Worm (Caenorhabditis elegans) whole organism, young adult: ENCODE data around the gene nrf-6.

Experiments
- B0035.1 ChIP-seq: sonication (generic microtip); optimal IDR thresholded peaks from 2 replicates; lab custom pipeline; 2016; ENCODE audit warnings: missing genetic modification characterization, mild to moderate bottlenecking, missing compliant biosample characterization, missing genotype, missing genetic modification reagents
- B0261.1 ChIP-seq: sonication (generic microtip); optimal IDR thresholded peaks from 2 replicates; lab custom pipeline; 2016; ENCODE audit warnings: mild to moderate bottlenecking, missing genetic modification characterization, moderate library complexity, missing compliant biosample characterization
- B0336.3 ChIP-seq: fragments of 200-800 bp; sonication (Bioruptor generic); IDR thresholded peaks from 2 replicates; pipeline ENCODE4 v1.3.6; 2022; ENCODE audit warnings: missing genetic modification characterization, missing compliant biosample characterization
- C17E4.6 ChIP-seq: fragments of 200-800 bp; sonication (Bioruptor generic); IDR thresholded peaks from 2 replicates; pipeline ENCODE4 v1.3.6; 2022; ENCODE audit warnings: missing genetic modification reagents, missing genetic modification characterization, missing compliant biosample characterization
- F10E7.11 ChIP-seq: sonication (generic microtip); optimal IDR thresholded peaks from 2 replicates; lab custom pipeline; 2017; ENCODE audit warnings: mild to moderate bottlenecking, missing genetic modification characterization, moderate library complexity, missing compliant biosample characterization
- F39B2.1 ChIP-seq: fragments of 200-800 bp; sonication (Bioruptor generic); IDR thresholded peaks from 2 replicates; pipeline ENCODE4 v1.3.6; 2022; ENCODE audit warnings: missing genetic modification reagents, missing genetic modification characterization, missing compliant biosample characterization
- F49E8.2 ChIP-seq: sonication (generic microtip); optimal IDR thresholded peaks from 3 replicates; lab custom pipeline; 2017; ENCODE audit warnings: missing genetic modification characterization, mild to moderate bottlenecking, missing compliant biosample characterization, antibody characterized with exemption, moderate library complexity; ENCODE audit not compliant: insufficient read depth
- F57A8.1 ChIP-seq: fragments of 200-800 bp; sonication (Bioruptor generic); optimal IDR thresholded peaks from 2 replicates; lab custom pipeline; 2018; ENCODE audit warnings: mild to moderate bottlenecking, missing genetic modification characterization, moderate library complexity, missing compliant biosample characterization
- K11D2.4 ChIP-seq: fragments of 200-800 bp; sonication (Bioruptor generic); IDR thresholded peaks from 2 replicates; pipeline ENCODE4 v1.3.6; 2022; ENCODE audit warnings: missing genetic modification reagents, missing genetic modification characterization, missing compliant biosample characterization
- K12H6.12 ChIP-seq: fragments of 200-800 bp; sonication (Bioruptor generic); optimal IDR thresholded peaks from 2 replicates; lab custom pipeline; 2018; ENCODE audit warnings: mild to moderate bottlenecking, missing genetic modification characterization, missing compliant biosample characterization
- T07F8.4 ChIP-seq: sonication (generic microtip); optimal IDR thresholded peaks from 2 replicates; lab custom pipeline; 2016; ENCODE audit warnings: mild to moderate bottlenecking, missing genetic modification characterization, moderate library complexity, missing compliant biosample characterization
- Y95B8A.8 ChIP-seq: fragments of 200-800 bp; sonication (Bioruptor generic); IDR thresholded peaks from 2 replicates; pipeline ENCODE4 v1.3.6; 2022; ENCODE audit warnings: missing genetic modification reagents, missing genetic modification characterization, missing compliant biosample characterization
- ZK185.1 ChIP-seq: sonication (generic microtip); optimal IDR thresholded peaks from 2 replicates; lab custom pipeline; 2016; ENCODE audit warnings: mild to moderate bottlenecking, missing genetic modification characterization, missing compliant biosample characterization; ENCODE audit not compliant: poor library complexity, severe bottlenecking
- ama-1 ChIP-seq, 3 experiments: fragments of 150-350 bp in 1 of 3; sonication (generic microtip) in 2 of 3; optimal IDR thresholded peaks; 2 replicates each; lab custom pipeline; 2014 to 2018; ENCODE audit warnings: missing biosample characterization in 2 of 3, missing genetic modification characterization in 2 of 3, missing genetic modification reagents in 2 of 3
- aptf-2 ChIP-seq: fragments of 200-800 bp; sonication (Bioruptor generic); conservative IDR thresholded peaks from 2 replicates; pipeline ENCODE4 v1.3.6; 2022; ENCODE audit warnings: missing genetic modification reagents, missing genetic modification characterization, missing compliant biosample characterization
- attf-5 ChIP-seq: fragments of 200-800 bp; sonication (Bioruptor generic); optimal IDR thresholded peaks from 2 replicates; lab custom pipeline; 2018; ENCODE audit warnings: mild to moderate bottlenecking, missing genetic modification characterization, missing compliant biosample characterization
- attf-6 ChIP-seq: fragments of 200-800 bp; sonication (Bioruptor generic); IDR thresholded peaks from 2 replicates; pipeline ENCODE4 v1.3.6; 2022; ENCODE audit warnings: missing genetic modification reagents, missing genetic modification characterization, missing compliant biosample characterization
- ccch-3 ChIP-seq: fragments of 200-800 bp; sonication (Bioruptor generic); optimal IDR thresholded peaks from 2 replicates; lab custom pipeline; 2018; ENCODE audit warnings: mild to moderate bottlenecking, missing genetic modification characterization, missing compliant biosample characterization
- ceh-27 ChIP-seq: fragments of 200-800 bp; sonication (Bioruptor generic); optimal IDR thresholded peaks from 2 replicates; lab custom pipeline; 2018; ENCODE audit warnings: mild to moderate bottlenecking, missing genetic modification characterization, moderate library complexity, missing compliant biosample characterization
- ceh-40 ChIP-seq: fragments of 200-800 bp; sonication (Bioruptor generic); IDR thresholded peaks from 2 replicates; pipeline ENCODE4 v1.3.6; 2022; ENCODE audit warnings: missing genetic modification characterization, missing compliant biosample characterization
- ceh-79 ChIP-seq: sonication (generic microtip); optimal IDR thresholded peaks from 2 replicates; lab custom pipeline; 2017; ENCODE audit warnings: mild to moderate bottlenecking, missing genetic modification characterization, missing compliant biosample characterization
- dpff-1 ChIP-seq: sonication (generic microtip); optimal IDR thresholded peaks from 2 replicates; lab custom pipeline; 2017; ENCODE audit warnings: mild to moderate bottlenecking, missing genetic modification characterization, missing compliant biosample characterization
- egl-18 ChIP-seq: fragments of 200-800 bp; sonication (Bioruptor generic); IDR thresholded peaks from 2 replicates; pipeline ENCODE4 v1.3.6; 2022; ENCODE audit warnings: missing genetic modification reagents, missing genetic modification characterization, missing compliant biosample characterization
- egl-44 ChIP-seq: fragments of 200-800 bp; sonication (Bioruptor generic); IDR thresholded peaks from 2 replicates; pipeline ENCODE4 v1.3.6; 2022; ENCODE audit warnings: missing genetic modification reagents, missing genetic modification characterization, missing compliant biosample characterization
- egrh-3 ChIP-seq: fragments of 200-800 bp; sonication (Bioruptor generic); IDR thresholded peaks from 2 replicates; pipeline ENCODE4 v1.3.6; 2022; ENCODE audit warnings: missing genetic modification reagents, missing genetic modification characterization, missing compliant biosample characterization
- fkh-3 ChIP-seq: sonication (generic microtip); optimal IDR thresholded peaks from 2 replicates; lab custom pipeline; 2016; ENCODE audit warnings: mild to moderate bottlenecking, missing genetic modification characterization, missing compliant biosample characterization
- hmg-1.2 ChIP-seq: fragments of 200-800 bp; sonication (Bioruptor generic); IDR thresholded peaks from 2 replicates; pipeline ENCODE4 v1.3.6; 2022; ENCODE audit warnings: missing genetic modification reagents, missing genetic modification characterization, missing compliant biosample characterization
- lir-1 ChIP-seq: fragments of 200-800 bp; sonication (Bioruptor generic); conservative IDR thresholded peaks from 2 replicates; pipeline ENCODE4 v1.3.6; 2022; ENCODE audit warnings: missing genetic modification reagents, missing genetic modification characterization, missing compliant biosample characterization
- lsl-1 ChIP-seq: fragments of 200-800 bp; sonication (Bioruptor generic); optimal IDR thresholded peaks from 2 replicates; lab custom pipeline; 2018; ENCODE audit warnings: mild to moderate bottlenecking, missing genetic modification characterization, moderate library complexity, missing compliant biosample characterization
- madf-10 ChIP-seq: sonication (generic microtip); optimal IDR thresholded peaks from 2 replicates; lab custom pipeline; 2016; ENCODE audit warnings: mild to moderate bottlenecking, missing genetic modification characterization, missing compliant biosample characterization
- mcd-1 ChIP-seq: fragments of 200-800 bp; sonication (Bioruptor generic); IDR thresholded peaks from 2 replicates; pipeline ENCODE4 v1.3.6; 2022; ENCODE audit warnings: missing genetic modification reagents, missing genetic modification characterization, missing compliant biosample characterization
- nfya-1 ChIP-seq: sonication (generic microtip); optimal IDR thresholded peaks from 2 replicates; lab custom pipeline; 2017; ENCODE audit warnings: antibody characterized with exemption, missing compliant biosample characterization, missing genetic modification characterization, borderline replicate concordance; ENCODE audit not compliant: insufficient read depth
- nhr-120 ChIP-seq: fragments of 200-800 bp; sonication (Bioruptor generic); IDR thresholded peaks from 2 replicates; pipeline ENCODE4 v1.3.6; 2022; ENCODE audit warnings: missing genetic modification characterization, missing compliant biosample characterization
- nhr-179 ChIP-seq: sonication (generic microtip); optimal IDR thresholded peaks from 2 replicates; lab custom pipeline; 2016; ENCODE audit warnings: mild to moderate bottlenecking, missing genetic modification characterization, missing compliant biosample characterization
- nhr-80 ChIP-seq: sonication (generic microtip); optimal IDR thresholded peaks from 2 replicates; lab custom pipeline; 2016; ENCODE audit warnings: missing genetic modification characterization, missing compliant biosample characterization
- pha-4 ChIP-seq: fragments of 150-350 bp; sonication (generic microtip); optimal IDR thresholded peaks from 2 replicates; lab custom pipeline; 2014; ENCODE audit warnings: missing biosample characterization, missing genetic modification reagents, missing genetic modification characterization
- rec-8 ChIP-seq, 2 experiments: sonication (generic microtip); optimal IDR thresholded peaks; 2 replicates each; lab custom pipeline; 2016; ENCODE audit warnings: mild to moderate bottlenecking in 2 of 2, missing genetic modification characterization in 2 of 2, missing genetic modification reagents in 2 of 2, missing genotype in 2 of 2, missing biosample characterization in 1 of 2, missing compliant biosample characterization in 1 of 2, moderate library complexity in 1 of 2
- rpc-1 ChIP-seq, 2 experiments: fragments of 150-350 bp in 1 of 2; sonication (generic microtip) in 1 of 2; optimal IDR thresholded peaks; 2 replicates each; lab custom pipeline; 2014 to 2018; ENCODE audit warnings: missing biosample characterization in 1 of 2, missing genetic modification characterization in 1 of 2, missing genetic modification reagents in 1 of 2, missing genotype in 1 of 2
- snpc-1.1 ChIP-seq: sonication (generic microtip); optimal IDR thresholded peaks from 2 replicates; lab custom pipeline; 2017; ENCODE audit warnings: missing genetic modification characterization, mild to moderate bottlenecking, missing compliant biosample characterization, antibody characterized with exemption, moderate library complexity, missing genotype, missing genetic modification reagents; ENCODE audit not compliant: insufficient read depth
- snpc-3.4 ChIP-seq: sonication (generic microtip); optimal IDR thresholded peaks from 2 replicates; lab custom pipeline; 2017; ENCODE audit warnings: missing genetic modification characterization, mild to moderate bottlenecking, missing compliant biosample characterization, antibody characterized with exemption, moderate library complexity, missing genotype, missing genetic modification reagents
- snpc-4 ChIP-seq, 5 experiments: fragments of 150-350 bp in 1 of 5; sonication (generic microtip) in 4 of 5; optimal IDR thresholded peaks; 2 replicates each; lab custom pipeline; 2014 to 2018; ENCODE audit warnings: missing genetic modification characterization in 5 of 5, missing biosample characterization in 3 of 5, antibody characterized with exemption in 2 of 5, mild to moderate bottlenecking in 2 of 5, missing compliant biosample characterization in 2 of 5, missing genotype in 2 of 5, moderate library complexity in 2 of 5, missing genetic modification reagents in 1 of 5
- tbp1 ChIP-seq: fragments of 200-800 bp; sonication (Bioruptor generic); optimal IDR thresholded peaks from 2 replicates; lab custom pipeline; 2018; ENCODE audit warnings: mild to moderate bottlenecking, missing genetic modification characterization, missing compliant biosample characterization
- unc-130 ChIP-seq: sonication (generic microtip); optimal IDR thresholded peaks from 2 replicates; lab custom pipeline; 2016; ENCODE audit warnings: missing genetic modification reagents, missing genetic modification characterization, missing compliant biosample characterization
- zfh-2 ChIP-seq: fragments of 200-800 bp; sonication (Bioruptor generic); conservative IDR thresholded peaks from 2 replicates; pipeline ENCODE4 v1.3.6; 2022; ENCODE audit warnings: missing genetic modification reagents, missing genetic modification characterization, missing compliant biosample characterization
- ztf-18 ChIP-seq: sonication (generic microtip); optimal IDR thresholded peaks from 2 replicates; lab custom pipeline; 2016; ENCODE audit warnings: missing genotype, mild to moderate bottlenecking, missing genetic modification characterization, missing compliant biosample characterization
- ztf-25 ChIP-seq: fragments of 200-800 bp; sonication (Bioruptor generic); IDR thresholded peaks from 2 replicates; pipeline ENCODE4 v1.3.6; 2022; ENCODE audit warnings: missing genetic modification reagents, missing genetic modification characterization, missing compliant biosample characterization
- ztf-3 ChIP-seq: fragments of 200-800 bp; sonication (Bioruptor generic); optimal IDR thresholded peaks from 2 replicates; lab custom pipeline; 2018; ENCODE audit warnings: mild to moderate bottlenecking, missing genetic modification characterization, missing compliant biosample characterization

Gene nrf-6

ce11 chrII:8016761-8017160 is 15.7 kb downstream of the nrf-6 start (continued):
- TF ChIP-seq tbp1 (peak; percentile 55), C17E4.6 (no peak), lir-1 (GFP tag; lab: Robert Waterston, UW) (0 out of 2 replicates have a peak, but pooled peaks have one; percentile 60), F49E8.2 (tag; lab: Kevin White, UChicago) (no peak), K12H6.12 (tag; lab: Kevin White, UChicago) (no peak), nhr-80 (tag; lab: Kevin White, UChicago) (peak; percentile 90), nhr-179 (tag; lab: Kevin White, UChicago) (no peak), Y95B8A.8 (GFP tag; lab: Robert Waterston, UW) (no peak), ZK185.1 (tag; lab: Kevin White, UChicago) (no peak), ztf-25 (GFP tag; lab: Robert Waterston, UW) (no peak), ceh-27 (GFP tag; lab: Kevin White, UChicago) (no peak), snpc-3.4 (tag; lab: Kevin White, UChicago) (peak; percentile 6), ceh-79 (tag; lab: Kevin White, UChicago) (no peak), F10E7.11 (tag; lab: Kevin White, UChicago) (no peak), aptf-2 (no peak), rec-8 (tag; optimal IDR thresholded peaks at IDR 0.05; lab: Kevin White, UChicago) (no peak), pha-4 (tag; lab: Kevin White, UChicago) (no peak), F57A8.1 (no peak), B0261.1 (tag; lab: Kevin White, UChicago) (no peak), B0035.1 (tag; lab: Kevin White, UChicago) (no peak), rpc-1 (optimal IDR thresholded peaks at IDR 0.05; lab: Kevin White, UChicago) (no peak), rpc-1 (tag; optimal IDR thresholded peaks at IDR 0.05; lab: Kevin White, UChicago) (no peak), unc-130 (GFP tag; lab: Kevin White, UChicago) (no peak), ccch-3 (GFP tag; lab: Kevin White, UChicago) (no peak), snpc-1.1 (no peak), lsl-1 (GFP tag; lab: Kevin White, UChicago) (no peak), snpc-4 (GFP tag; optimal IDR thresholded peaks at IDR 0.05; lab: Kevin White, UChicago) (no peak), snpc-4 (tag; optimal IDR thresholded peaks at IDR 0.05; lab: Kevin White, UChicago) (peak in 1 of 4 experiments; percentile 6), fkh-3 (no peak), nhr-120 (GFP tag; lab: Robert Waterston, UW) (no peak), mcd-1 (GFP tag; lab: Robert Waterston, UW) (peak; percentile 57), T07F8.4 (no peak), egl-18 (no peak), madf-10 (no peak), attf-6 (no peak), hmg-1.2 (GFP tag; lab: Robert Waterston, UW) (peak; percentile 38), ztf-18 (no peak), nfya-1 (tag; lab: Kevin White, UChicago) (no peak), ceh-40 (GFP tag; lab: Robert Waterston, UW) (no peak), zfh-2 (GFP tag; lab: Robert Waterston, UW) (no peak), egl-44 (GFP tag; lab: Robert Waterston, UW) (0 out of 2 replicates have a peak, but pooled peaks have one; percentile 33), attf-5 (GFP tag; lab: Kevin White, UChicago) (peak; percentile 68), ama-1 (optimal IDR thresholded peaks at IDR 0.05; lab: Kevin White, UChicago) (peak; percentile 5), ama-1 (GFP tag; optimal IDR thresholded peaks at IDR 0.05; lab: Kevin White, UChicago) (no peak), F39B2.1 (no peak), dpff-1 (tag; lab: Kevin White, UChicago) (no peak), K11D2.4 (GFP tag; lab: Robert Waterston, UW) (peak; percentile 57; the same call in 1 of the 2 replicates), egrh-3 (no peak), ztf-3 (GFP tag; lab: Kevin White, UChicago) (peak; percentile 40), B0336.3 (0 out of 2 replicates have a peak, but pooled peaks have one; percentile 8)
